Fruit fly (Drosophila melanogaster) whole organism, embryonic: ENCODE measurements around the gene Miga.
A peak's percentile ranks its signal among the peaks of the same experiment; 100 is the strongest.

ENCODE experiments used
- Bdp1 ChIP-seq: fragments of 200-800 bp; sonication (Bioruptor generic); optimal IDR thresholded peaks from 3 replicates; lab custom pipeline; 2016; ENCODE audit warnings: missing biosample characterization, missing genetic modification characterization
- CG10654 ChIP-seq: fragments of 200-800 bp; sonication (Bioruptor generic); optimal IDR thresholded peaks from 2 replicates; lab custom pipeline; 2016; ENCODE audit warnings: missing biosample characterization, missing genetic modification characterization
- CG11456 ChIP-seq: fragments of 200-800 bp; sonication (Bioruptor generic); IDR thresholded peaks from 3 replicates; pipeline ENCODE4 v1.3.6; 2022; ENCODE audit warnings: missing biosample characterization, missing genetic modification characterization
- CG12155 ChIP-seq: fragments of 200-800 bp; sonication (Bioruptor generic); optimal IDR thresholded peaks from 3 replicates; lab custom pipeline; 2016; ENCODE audit warnings: missing biosample characterization, missing genetic modification characterization
- CG13894 ChIP-seq: fragments of 200-800 bp; sonication (Bioruptor generic); optimal IDR thresholded peaks from 3 replicates; lab custom pipeline; 2018; ENCODE audit warnings: missing biosample characterization, mild to moderate bottlenecking, missing genetic modification characterization, moderate library complexity
- CG14667 ChIP-seq: fragments of 200-800 bp; sonication (Bioruptor generic); IDR thresholded peaks from 2 replicates; pipeline ENCODE4 v1.3.6; 2022; ENCODE audit warnings: missing biosample characterization, missing genetic modification characterization
- CG15011 ChIP-seq: fragments of 200-800 bp; sonication (Bioruptor generic); optimal IDR thresholded peaks from 3 replicates; lab custom pipeline; 2018; ENCODE audit warnings: missing biosample characterization, mild to moderate bottlenecking, missing genetic modification characterization
- CG1529 ChIP-seq: fragments of 200-800 bp; sonication (Bioruptor generic); optimal IDR thresholded peaks from 3 replicates; lab custom pipeline; 2018; ENCODE audit warnings: missing biosample characterization, missing genetic modification characterization
- CG15479 ChIP-seq: fragments of 200-800 bp; sonication (Bioruptor generic); optimal IDR thresholded peaks from 3 replicates; lab custom pipeline; 2019; ENCODE audit warnings: missing biosample characterization, mild to moderate bottlenecking, missing genetic modification characterization, moderate library complexity
- CG17568 ChIP-seq: fragments of 200-800 bp; sonication (Bioruptor generic); optimal IDR thresholded peaks from 2 replicates; lab custom pipeline; 2018; ENCODE audit warnings: missing biosample characterization, mild to moderate bottlenecking, missing genetic modification characterization, moderate library complexity
- CG18262 ChIP-seq: fragments of 200-800 bp; optimal IDR thresholded peaks from 3 replicates; lab custom pipeline; 2019; ENCODE audit warnings: missing biosample characterization, mild to moderate bottlenecking, missing genetic modification characterization, moderate library complexity
- CG18476 ChIP-seq: fragments of 200-800 bp; sonication (Bioruptor generic); optimal IDR thresholded peaks from 2 replicates; lab custom pipeline; 2016; ENCODE audit warnings: missing biosample characterization, mild to moderate bottlenecking, missing genetic modification characterization
- CG18764 ChIP-seq: fragments of 200-800 bp; sonication (Bioruptor generic); optimal IDR thresholded peaks from 3 replicates; lab custom pipeline; 2016; ENCODE audit warnings: missing biosample characterization, missing genetic modification characterization
- CG2129 ChIP-seq: fragments of 200-800 bp; sonication (Bioruptor generic); IDR thresholded peaks from 2 replicates; pipeline ENCODE4 v1.3.6; 2022; ENCODE audit warnings: missing biosample characterization, missing genetic modification characterization; ENCODE audit not compliant: partially characterized antibody
- CG3726 ChIP-seq: fragments of 200-800 bp; sonication (Bioruptor generic); IDR thresholded peaks from 3 replicates; pipeline ENCODE4, ENCODE4 v1.3.6; 2022; ENCODE audit warnings: missing biosample characterization, missing genetic modification characterization
- CG4730 ChIP-seq: fragments of 200-800 bp; sonication (Bioruptor generic); IDR thresholded peaks from 2 replicates; pipeline ENCODE4 v1.3.6; 2022; ENCODE audit warnings: missing biosample characterization, missing genetic modification characterization
- CG6254 ChIP-seq: fragments of 200-800 bp; sonication (Bioruptor generic); optimal IDR thresholded peaks from 3 replicates; lab custom pipeline; 2017; ENCODE audit warnings: mild to moderate bottlenecking, missing biosample characterization, missing genetic modification reagents, missing genetic modification characterization
- CG7271 ChIP-seq: fragments of 200-800 bp; sonication (Bioruptor generic); optimal IDR thresholded peaks from 2 replicates; lab custom pipeline; 2018; ENCODE audit warnings: missing biosample characterization, mild to moderate bottlenecking, missing genetic modification characterization, moderate library complexity
- CG8478 ChIP-seq: fragments of >200 bp; optimal IDR thresholded peaks from 2 replicates; lab custom pipeline; 2018
- Camta ChIP-seq: fragments of 200-800 bp; sonication (Bioruptor generic); optimal IDR thresholded peaks from 2 replicates; lab custom pipeline; 2016; ENCODE audit warnings: missing biosample characterization, missing genetic modification characterization
- D ChIP-seq, 2 experiments: fragments of 200-800 bp in 1 of 2; fragments of >200 bp in 1 of 2; sonication (Bioruptor generic) in 1 of 2; optimal IDR thresholded peaks; 2 replicates in 1 of 2; 3 replicates in 1 of 2; lab custom pipeline; 2017; ENCODE audit warnings: mild to moderate bottlenecking in 1 of 2, missing biosample characterization in 1 of 2, missing genetic modification characterization in 1 of 2, missing genetic modification reagents in 1 of 2
- E2f1 ChIP-seq: fragments of 200-800 bp; sonication (Bioruptor generic); IDR thresholded peaks from 2 replicates; pipeline ENCODE4 v1.3.6; 2022; ENCODE audit warnings: missing biosample characterization, missing genetic modification characterization
- Fer1 ChIP-seq: fragments of 200-800 bp; sonication (Bioruptor generic); optimal IDR thresholded peaks from 2 replicates; lab custom pipeline; 2017; ENCODE audit warnings: missing biosample characterization, mild to moderate bottlenecking, missing genetic modification characterization
- Hmx ChIP-seq: fragments of 200-800 bp; sonication (Bioruptor generic); optimal IDR thresholded peaks from 2 replicates; lab custom pipeline; 2016; ENCODE audit warnings: missing biosample characterization, missing genetic modification characterization
- MBD-R2 ChIP-seq: fragments of 200-800 bp; sonication (Bioruptor generic); IDR thresholded peaks from 2 replicates; pipeline ENCODE4 v1.3.6; 2022; ENCODE audit warnings: missing biosample characterization, missing genetic modification characterization
- MESR4 ChIP-seq: fragments of 200-800 bp; sonication (Bioruptor generic); optimal IDR thresholded peaks from 2 replicates; lab custom pipeline; 2018; ENCODE audit warnings: missing biosample characterization, mild to moderate bottlenecking, missing genetic modification characterization, moderate library complexity
- MTF-1 ChIP-seq: fragments of 200-800 bp; sonication (Bioruptor generic); optimal IDR thresholded peaks from 2 replicates; lab custom pipeline; 2018; ENCODE audit warnings: missing biosample characterization, mild to moderate bottlenecking, missing genetic modification characterization, borderline replicate concordance
- Meics ChIP-seq: fragments of 200-800 bp; sonication (Bioruptor generic); optimal IDR thresholded peaks from 2 replicates; lab custom pipeline; 2017; ENCODE audit warnings: missing biosample characterization, mild to moderate bottlenecking, missing genetic modification characterization
- Myb ChIP-seq: fragments of 200-800 bp; sonication (Bioruptor generic); optimal IDR thresholded peaks from 2 replicates; lab custom pipeline; 2016; ENCODE audit warnings: missing biosample characterization, missing genetic modification characterization
- Optix ChIP-seq: fragments of 200-800 bp; sonication (Bioruptor generic); IDR thresholded peaks from 3 replicates; pipeline ENCODE4 v1.3.6; 2022; ENCODE audit warnings: missing biosample characterization, missing genetic modification characterization
- Taf1 ChIP-seq: fragments of 200-800 bp; sonication (Bioruptor generic); IDR thresholded peaks from 2 replicates; pipeline ENCODE4 v1.3.6; 2022; ENCODE audit warnings: missing biosample characterization, missing genetic modification characterization
- Tbp ChIP-seq: fragments of >200 bp; optimal IDR thresholded peaks from 2 replicates; lab custom pipeline; 2018; ENCODE audit warnings: missing biosample characterization, missing genetic modification characterization
- YL-1 ChIP-seq: fragments of 200-800 bp; sonication (Bioruptor generic); optimal IDR thresholded peaks from 3 replicates; lab custom pipeline; 2017; ENCODE audit warnings: missing biosample characterization, mild to moderate bottlenecking, missing genetic modification characterization
- ab ChIP-seq: fragments of 200-800 bp; sonication (Bioruptor generic); optimal IDR thresholded peaks from 2 replicates; lab custom pipeline; 2016; ENCODE audit warnings: missing biosample characterization, missing genetic modification characterization
- aop ChIP-seq: fragments of 200-800 bp; sonication (Bioruptor generic); IDR thresholded peaks from 2 replicates; pipeline ENCODE4 v1.3.6; 2022; ENCODE audit warnings: missing biosample characterization, missing genetic modification characterization
- ara ChIP-seq: fragments of 200-800 bp; sonication (Bioruptor generic); IDR thresholded peaks from 2 replicates; pipeline ENCODE4 v1.3.6; 2022; ENCODE audit warnings: missing biosample characterization, missing genetic modification characterization
- ato ChIP-seq: fragments of 200-800 bp; sonication (Bioruptor generic); IDR thresholded peaks from 2 replicates; pipeline ENCODE4 v1.3.6; 2022; ENCODE audit warnings: missing biosample characterization, missing genetic modification characterization; ENCODE audit not compliant: partially characterized antibody
- gcm2 ChIP-seq: fragments of 200-800 bp; sonication (Bioruptor generic); optimal IDR thresholded peaks from 2 replicates; lab custom pipeline; 2016; ENCODE audit warnings: missing biosample characterization, missing genetic modification characterization
- gem ChIP-seq: fragments of 200-800 bp; sonication (Bioruptor generic); optimal IDR thresholded peaks from 2 replicates; lab custom pipeline; 2019; ENCODE audit warnings: missing biosample characterization, mild to moderate bottlenecking, missing genetic modification characterization, moderate library complexity
- inv ChIP-seq: fragments of 200-800 bp; sonication (Bioruptor generic); IDR thresholded peaks from 2 replicates; pipeline ENCODE4 v1.3.6; 2022; ENCODE audit warnings: missing biosample characterization, missing genetic modification characterization; ENCODE audit not compliant: partially characterized antibody
- mld ChIP-seq: fragments of 200-800 bp; sonication (Bioruptor generic); IDR thresholded peaks from 3 replicates; pipeline ENCODE4 v1.3.6; 2022; ENCODE audit warnings: missing biosample characterization, missing genetic modification characterization; ENCODE audit not compliant: partially characterized antibody
- nmo ChIP-seq: fragments of 200-800 bp; sonication (Bioruptor generic); optimal IDR thresholded peaks from 2 replicates; lab custom pipeline; 2018; ENCODE audit warnings: missing biosample characterization, mild to moderate bottlenecking, missing genetic modification characterization, moderate library complexity
- oc ChIP-seq: fragments of 200-800 bp; sonication (Bioruptor generic); optimal IDR thresholded peaks from 2 replicates; lab custom pipeline; 2018; ENCODE audit warnings: missing biosample characterization, mild to moderate bottlenecking, missing genetic modification characterization, moderate library complexity
- phol ChIP-seq: fragments of 200-800 bp; sonication (Bioruptor generic); optimal IDR thresholded peaks from 3 replicates; lab custom pipeline; 2018; ENCODE audit warnings: missing biosample characterization, mild to moderate bottlenecking, missing genetic modification characterization, moderate library complexity
- run ChIP-seq: fragments of 200-800 bp; sonication (Bioruptor generic); optimal IDR thresholded peaks from 3 replicates; lab custom pipeline; 2018; ENCODE audit warnings: missing biosample characterization, mild to moderate bottlenecking, missing genetic modification characterization
- sens-2 ChIP-seq: fragments of 200-800 bp; sonication (Bioruptor generic); IDR thresholded peaks from 2 replicates; pipeline ENCODE4 v1.3.6; 2022; ENCODE audit warnings: missing biosample characterization, missing genetic modification characterization
- seq ChIP-seq: fragments of 200-800 bp; sonication (Bioruptor generic); IDR thresholded peaks from 2 replicates; pipeline ENCODE4 v1.3.6; 2022; ENCODE audit warnings: missing biosample characterization, missing genetic modification characterization
- shn ChIP-seq: fragments of 200-800 bp; sonication (Bioruptor generic); optimal IDR thresholded peaks from 3 replicates; lab custom pipeline; 2016; ENCODE audit warnings: missing biosample characterization, missing genetic modification characterization
- toy ChIP-seq: fragments of 200-800 bp; sonication (Bioruptor generic); IDR thresholded peaks from 2 replicates; pipeline ENCODE4 v1.3.6; 2022; ENCODE audit warnings: missing biosample characterization, missing genetic modification characterization
- yki ChIP-seq: fragments of >200 bp; optimal IDR thresholded peaks from 3 replicates; lab custom pipeline; 2018
- zfh1 ChIP-seq: fragments of 200-800 bp; sonication (Bioruptor generic); IDR thresholded peaks from 3 replicates; pipeline ENCODE4 v1.3.6; 2022; ENCODE audit warnings: missing biosample characterization, missing genetic modification characterization

The Miga gene

dm6 chrX:8455019-8455555 is 17.5 kb upstream of the Miga start, which contains the start of gene org-1 (continued):
- TF ChIP-seq MESR4, result peak; percentile 31
- TF ChIP-seq gem, result peak; percentile 97
- peak; percentile 91 for TF ChIP-seq MTF-1 (GFP tag; lab: Kevin White, UChicago)
- TF ChIP-seq CG14667 (GFP tag; lab: Robert Waterston, UW), result peak; percentile 97
- peak; percentile 87 for TF ChIP-seq Fer1 (GFP tag; lab: Kevin White, UChicago)
- TF ChIP-seq YL-1, result peak; percentile 77
- TF ChIP-seq inv (GFP tag; lab: Robert Waterston, UW), result peak; percentile 24; the same call in 1 of the 2 replicates
- TF ChIP-seq Optix (GFP tag; lab: Robert Waterston, UW), result peak; percentile 96
- no peak for TF ChIP-seq CG8478
- peak; percentile 93 for TF ChIP-seq aop
- peak; percentile 97 for TF ChIP-seq seq
- TF ChIP-seq Tbp (GFP tag; lab: Kevin White, UChicago), result no peak
- TF ChIP-seq CG11456, result peak; percentile 97
- peak; percentile 97 for TF ChIP-seq E2f1 (GFP tag; lab: Robert Waterston, UW)
- TF ChIP-seq CG18262 (tag; lab: Kevin White, UChicago), result peak; percentile 96
- TF ChIP-seq Taf1 (GFP tag; lab: Robert Waterston, UW), result peak; percentile 95
- TF ChIP-seq CG18476 (GFP tag; lab: Kevin White, UChicago), result peak; percentile 88
- peak; percentile 68 for TF ChIP-seq CG13894
- no peak for TF ChIP-seq mld (GFP tag; lab: Robert Waterston, UW)
- no peak for TF ChIP-seq CG15479 (GFP tag; lab: Kevin White, UChicago)
- peak; percentile 92 for TF ChIP-seq CG6254 (GFP tag; lab: Kevin White, UChicago)
- no peak for TF ChIP-seq CG2129
- TF ChIP-seq yki (lab: Kevin White, UChicago), result no peak
- TF ChIP-seq phol, result peak; percentile 96
- peak; percentile 90 for TF ChIP-seq CG17568 (GFP tag; lab: Kevin White, UChicago)
- peak; percentile 88 for TF ChIP-seq Meics (GFP tag; lab: Kevin White, UChicago)
- peak; percentile 76 for TF ChIP-seq gcm2 (GFP tag; lab: Kevin White, UChicago)
- TF ChIP-seq nmo (GFP tag; lab: Kevin White, UChicago), result peak; percentile 97
- peak; percentile 99 for TF ChIP-seq zfh1 (GFP tag; lab: Robert Waterston, UW)
- TF ChIP-seq ab (GFP tag; lab: Kevin White, UChicago), result peak; percentile 73
- peak; percentile 46 for TF ChIP-seq Bdp1 (GFP tag; lab: Kevin White, UChicago)
- TF ChIP-seq run, result peak; percentile 83
- peak; percentile 89 for TF ChIP-seq MBD-R2 (GFP tag; lab: Robert Waterston, UW)
- TF ChIP-seq CG10654, result peak; percentile 88
- TF ChIP-seq ato (GFP tag; lab: Robert Waterston, UW), result no peak
- peak; percentile 60 for TF ChIP-seq Myb (GFP tag; lab: Kevin White, UChicago)
- TF ChIP-seq toy, result peak; percentile 95
- TF ChIP-seq sens-2 (GFP tag; lab: Robert Waterston, UW), result peak; percentile 97
- peak; percentile 96 for TF ChIP-seq CG3726 (GFP tag; lab: Robert Waterston, UW)
- peak; percentile 97 for TF ChIP-seq CG4730 (GFP tag; lab: Robert Waterston, UW)
- peak; percentile 96 for TF ChIP-seq oc
- peak; percentile 62 for TF ChIP-seq shn
- peak; percentile 51 for TF ChIP-seq Hmx (GFP tag; lab: Kevin White, UChicago)
- TF ChIP-seq ara (GFP tag; lab: Robert Waterston, UW), result peak; percentile 99
- TF ChIP-seq CG15011 (GFP tag; lab: Kevin White, UChicago), result peak; percentile 86
- TF ChIP-seq CG18764, result peak; percentile 87
- TF ChIP-seq CG1529 (GFP tag; lab: Kevin White, UChicago), result peak; percentile 94
- TF ChIP-seq D (optimal IDR thresholded peaks at IDR 0.05; lab: Kevin White, UChicago), result no peak
- peak; percentile 96 for TF ChIP-seq D (GFP tag; optimal IDR thresholded peaks at IDR 0.05; lab: Kevin White, UChicago)
- TF ChIP-seq Camta (GFP tag; lab: Kevin White, UChicago), result peak; percentile 88
- TF ChIP-seq CG12155 (GFP tag; lab: Kevin White, UChicago), result peak; percentile 90
- peak; percentile 79 for TF ChIP-seq CG7271 (tag; lab: Kevin White, UChicago)
